Worm (Caenorhabditis elegans) whole organism, L1 larva: Measurements from ENCODE around the gene R07E5.7.
A peak's percentile ranks its signal among the peaks of the same experiment; 100 is the strongest.

ENCODE experiments used
- C04F5.9 ChIP-seq: sonication (generic microtip); optimal IDR thresholded peaks from 2 replicates; lab custom pipeline; 2016; ENCODE audit warnings: missing genetic modification characterization, missing compliant biosample characterization
- C34B4.2 ChIP-seq: sonication (generic microtip); optimal IDR thresholded peaks from 2 replicates; lab custom pipeline; 2017; ENCODE audit warnings: mild to moderate bottlenecking, missing genetic modification characterization, missing compliant biosample characterization
- F16B12.6 ChIP-seq: fragments of 150-350 bp; optimal IDR thresholded peaks from 2 replicates; lab custom pipeline; 2014; ENCODE audit warnings: missing biosample characterization, missing genetic modification characterization
- aha-1 ChIP-seq: fragments of 150-350 bp; optimal IDR thresholded peaks from 2 replicates; lab custom pipeline; 2014; ENCODE audit warnings: missing biosample characterization, missing genetic modification characterization
- alr-1 ChIP-seq: fragments of 200-800 bp; sonication (Bioruptor generic); optimal IDR thresholded peaks from 2 replicates; lab custom pipeline; 2018; ENCODE audit warnings: borderline replicate concordance, mild to moderate bottlenecking, missing genetic modification characterization, missing compliant biosample characterization
- aly-2 ChIP-seq: fragments of 150-350 bp; optimal IDR thresholded peaks from 2 replicates; lab custom pipeline; 2014; ENCODE audit warnings: missing biosample characterization, missing genetic modification characterization
- ama-1 ChIP-seq: fragments of 150-350 bp; optimal IDR thresholded peaks from 2 replicates; lab custom pipeline; 2014
- blmp-1 ChIP-seq: fragments of 150-350 bp; optimal IDR thresholded peaks from 2 replicates; lab custom pipeline; 2014; ENCODE audit warnings: missing biosample characterization, missing genetic modification characterization
- ceh-82 ChIP-seq, 3 experiments: fragments of 150-350 bp in 1 of 3; sonication (generic microtip) in 2 of 3; optimal IDR thresholded peaks; 2 replicates each; lab custom pipeline; 2014 to 2017; ENCODE audit warnings: missing biosample characterization in 3 of 3, missing genetic modification characterization in 3 of 3
- ceh-90 ChIP-seq: sonication (generic microtip); optimal IDR thresholded peaks from 2 replicates; lab custom pipeline; 2016; ENCODE audit warnings: missing genetic modification characterization, missing compliant biosample characterization
- ces-1 ChIP-seq: fragments of 150-350 bp; optimal IDR thresholded peaks from 2 replicates; lab custom pipeline; 2014; ENCODE audit warnings: missing biosample characterization, missing genetic modification reagents, missing genetic modification characterization
- dpl-1 ChIP-seq, 3 experiments: fragments of 150-350 bp in 2 of 3; sonication (generic microtip) in 1 of 3; optimal IDR thresholded peaks; 2 replicates each; lab custom pipeline; 2014 to 2017; ENCODE audit warnings: missing biosample characterization in 3 of 3, missing genetic modification characterization in 3 of 3, missing genetic modification reagents in 3 of 3
- efl-3 ChIP-seq: fragments of 200-800 bp; sonication (Bioruptor generic); optimal IDR thresholded peaks from 2 replicates; lab custom pipeline; 2018; ENCODE audit warnings: mild to moderate bottlenecking, missing genetic modification characterization, missing compliant biosample characterization
- egl-13 ChIP-seq: sonication (generic microtip); optimal IDR thresholded peaks from 2 replicates; lab custom pipeline; 2016; ENCODE audit warnings: missing genotype, missing genetic modification reagents, missing genetic modification characterization, missing compliant biosample characterization
- egl-27 ChIP-seq, 2 experiments: fragments of 150-350 bp in 1 of 2; sonication (generic microtip); optimal IDR thresholded peaks; 3 replicates each; lab custom pipeline; 2017 to 2018; ENCODE audit warnings: missing biosample characterization in 2 of 2, missing genetic modification characterization in 2 of 2, missing genetic modification reagents in 2 of 2
- elt-3 ChIP-seq, 6 experiments: fragments of 150-350 bp in 1 of 6; sonication (generic microtip); optimal IDR thresholded peaks; 2 replicates each; lab custom pipeline; 2017 to 2018; ENCODE audit warnings: missing biosample characterization in 6 of 6, missing genetic modification characterization in 6 of 6, inconsistent platforms in 1 of 6
- ets-5 ChIP-seq: fragments of 200-800 bp; sonication (Bioruptor generic); IDR thresholded peaks from 2 replicates; pipeline ENCODE4 v1.3.6; 2022; ENCODE audit warnings: missing genetic modification characterization, missing compliant biosample characterization
- fkh-10 ChIP-seq: sonication (generic microtip); optimal IDR thresholded peaks from 2 replicates; lab custom pipeline; 2017; ENCODE audit warnings: missing biosample characterization, missing genetic modification reagents, missing genetic modification characterization
- fkh-4 ChIP-seq: sonication (generic microtip); optimal IDR thresholded peaks from 2 replicates; lab custom pipeline; 2016; ENCODE audit warnings: missing compliant biosample characterization, missing genetic modification characterization, borderline replicate concordance
- fkh-8 ChIP-seq: sonication (generic microtip); optimal IDR thresholded peaks from 2 replicates; lab custom pipeline; 2016; ENCODE audit warnings: mild to moderate bottlenecking, missing genetic modification characterization, missing compliant biosample characterization
- fos-1 ChIP-seq: fragments of 150-350 bp; optimal IDR thresholded peaks from 2 replicates; lab custom pipeline; 2014; ENCODE audit warnings: missing biosample characterization, missing genetic modification characterization
- hpl-2 ChIP-seq: fragments of 150-350 bp; optimal IDR thresholded peaks from 2 replicates; lab custom pipeline; 2014; ENCODE audit warnings: missing biosample characterization, missing genetic modification reagents, missing genetic modification characterization
- irx-1 ChIP-seq: sonication (generic microtip); optimal IDR thresholded peaks from 2 replicates; lab custom pipeline; 2016; ENCODE audit warnings: missing genetic modification characterization, missing compliant biosample characterization
- jun-1 ChIP-seq: fragments of 150-350 bp; optimal IDR thresholded peaks from 2 replicates; lab custom pipeline; 2014; ENCODE audit warnings: missing biosample characterization, missing genetic modification reagents, missing genetic modification characterization
- lin-13 ChIP-seq: fragments of 150-350 bp; optimal IDR thresholded peaks from 2 replicates; lab custom pipeline; 2014; ENCODE audit warnings: missing biosample characterization, missing genetic modification reagents, missing genetic modification characterization
- lin-15B ChIP-seq: fragments of 150-350 bp; sonication (generic microtip); optimal IDR thresholded peaks from 3 replicates; lab custom pipeline; 2014; ENCODE audit warnings: missing biosample characterization, missing genetic modification characterization
- lin-39 ChIP-seq: fragments of 150-350 bp; optimal IDR thresholded peaks from 2 replicates; lab custom pipeline; 2014; ENCODE audit warnings: missing biosample characterization, missing genetic modification reagents, missing genetic modification characterization
- lir-3 ChIP-seq: sonication (generic microtip); optimal IDR thresholded peaks from 2 replicates; lab custom pipeline; 2016; ENCODE audit warnings: mild to moderate bottlenecking, missing genetic modification characterization, moderate library complexity, missing compliant biosample characterization; ENCODE audit not compliant: poor library complexity
- lsy-2 ChIP-seq, 2 experiments: fragments of 150-350 bp; optimal IDR thresholded peaks; 2 replicates each; lab custom pipeline; 2014; ENCODE audit warnings: missing biosample characterization in 2 of 2, missing genetic modification characterization in 2 of 2
- mab-9 ChIP-seq: fragments of 200-800 bp; sonication (Bioruptor generic); IDR thresholded peaks from 2 replicates; pipeline ENCODE4 v1.3.6; 2022; ENCODE audit warnings: missing genetic modification reagents, missing genetic modification characterization, missing compliant biosample characterization
- mdl-1 ChIP-seq, 2 experiments: fragments of 150-350 bp; optimal IDR thresholded peaks; 2 replicates each; lab custom pipeline; 2014 to 2017; ENCODE audit warnings: missing biosample characterization in 2 of 2, missing genetic modification characterization in 2 of 2, inconsistent platforms in 1 of 2
- mef-2 ChIP-seq: fragments of 150-350 bp; optimal IDR thresholded peaks from 2 replicates; lab custom pipeline; 2014; ENCODE audit warnings: missing biosample characterization, missing genetic modification characterization
- mep-1 ChIP-seq: fragments of 150-350 bp; optimal IDR thresholded peaks from 2 replicates; lab custom pipeline; 2014; ENCODE audit warnings: missing biosample characterization, missing genetic modification characterization
- nhr-11 ChIP-seq: fragments of 150-350 bp; optimal IDR thresholded peaks from 2 replicates; lab custom pipeline; 2014; ENCODE audit warnings: missing biosample characterization, missing genetic modification characterization
- nhr-19 ChIP-seq: fragments of 200-800 bp; sonication (Bioruptor generic); conservative IDR thresholded peaks from 2 replicates; pipeline ENCODE4 v1.3.6; 2022; ENCODE audit warnings: missing genetic modification characterization, missing compliant biosample characterization
- nhr-237 ChIP-seq: fragments of 150-350 bp; optimal IDR thresholded peaks from 2 replicates; lab custom pipeline; 2014; ENCODE audit warnings: missing biosample characterization, missing genetic modification characterization
- nhr-76 ChIP-seq: sonication (generic microtip); optimal IDR thresholded peaks from 2 replicates; lab custom pipeline; 2017; ENCODE audit warnings: missing biosample characterization, missing genetic modification characterization
- nhr-77 ChIP-seq: fragments of 150-350 bp; optimal IDR thresholded peaks from 2 replicates; lab custom pipeline; 2014; ENCODE audit warnings: missing biosample characterization, missing genetic modification characterization
- nhr-84 ChIP-seq: sonication (generic microtip); optimal IDR thresholded peaks from 2 replicates; lab custom pipeline; 2017; ENCODE audit warnings: missing biosample characterization, missing genetic modification characterization
- nhr-85 ChIP-seq: sonication (generic microtip); peaks from one replicate; lab custom pipeline; 2016; ENCODE audit warnings: missing genetic modification characterization, inconsistent platforms, missing compliant biosample characterization
- nhr-90 ChIP-seq: sonication (generic microtip); optimal IDR thresholded peaks from 2 replicates; lab custom pipeline; 2016; ENCODE audit warnings: mild to moderate bottlenecking, missing genetic modification characterization, missing compliant biosample characterization; ENCODE audit not compliant: poor library complexity
- pag-3 ChIP-seq: sonication (generic microtip); optimal IDR thresholded peaks from 2 replicates; lab custom pipeline; 2017; ENCODE audit warnings: missing genetic modification characterization, mild to moderate bottlenecking, missing compliant biosample characterization, antibody characterized with exemption, borderline replicate concordance; ENCODE audit not compliant: insufficient read depth
- pqm-1 ChIP-seq: sonication (generic microtip); optimal IDR thresholded peaks from 3 replicates; lab custom pipeline; 2017; ENCODE audit warnings: missing biosample characterization, missing genetic modification characterization
- skn-1 ChIP-seq: fragments of 150-350 bp; optimal IDR thresholded peaks from 2 replicates; lab custom pipeline; 2014; ENCODE audit warnings: missing biosample characterization, missing genetic modification characterization
- snpc-4 ChIP-seq: fragments of 150-350 bp; optimal IDR thresholded peaks from 2 replicates; lab custom pipeline; 2014; ENCODE audit warnings: missing biosample characterization, missing genetic modification characterization
- snu-23 ChIP-seq: sonication (generic microtip); optimal IDR thresholded peaks from 2 replicates; lab custom pipeline; 2016; ENCODE audit warnings: missing genetic modification characterization, missing compliant biosample characterization
- sup-37 ChIP-seq: fragments of 200-800 bp; sonication (Bioruptor generic); optimal IDR thresholded peaks from 2 replicates; lab custom pipeline; 2018; ENCODE audit warnings: mild to moderate bottlenecking, missing genetic modification characterization, missing compliant biosample characterization
- tbx-2 ChIP-seq: sonication (generic microtip); optimal IDR thresholded peaks from 2 replicates; lab custom pipeline; 2016; ENCODE audit warnings: missing genetic modification characterization, missing compliant biosample characterization
- unc-86 ChIP-seq: sonication (generic microtip); optimal IDR thresholded peaks from 2 replicates; lab custom pipeline; 2016; ENCODE audit warnings: missing genetic modification characterization, missing compliant biosample characterization
- zag-1 ChIP-seq: fragments of 150-350 bp; optimal IDR thresholded peaks from 2 replicates; lab custom pipeline; 2014; ENCODE audit warnings: missing biosample characterization, missing genetic modification characterization

R07E5.7 gene

ce11 chrIII:4413099-4413498 lies 5.9 kb downstream of the R07E5.7 start, which contains the start of gene mpc-1 (continued):
- no peak for TF ChIP-seq fkh-4
- no peak for TF ChIP-seq dpl-1 (GFP tag; optimal IDR thresholded peaks at IDR 0.05; lab: Kevin White, UChicago)
- no peak for TF ChIP-seq nhr-11

- no peak for TF ChIP-seq efl-3 (GFP tag; lab: Kevin White, UChicago)
- TF ChIP-seq lir-3 (tag; lab: Kevin White, UChicago), result peak; percentile 5
- TF ChIP-seq sup-37 (GFP tag; lab: Kevin White, UChicago), result no peak
- TF ChIP-seq mef-2 (tag; lab: Kevin White, UChicago), result no peak
- no peak for TF ChIP-seq elt-3 (tag; optimal IDR thresholded peaks at IDR 0.05; lab: Kevin White, UChicago)
- TF ChIP-seq snu-23 (GFP tag; lab: Kevin White, UChicago), result peak; percentile 78
- no peak for TF ChIP-seq egl-13 (tag; lab: Kevin White, UChicago)
- no peak for TF ChIP-seq zag-1 (tag; lab: Kevin White, UChicago)
- TF ChIP-seq aly-2 (tag; lab: Kevin White, UChicago), result no peak
- TF ChIP-seq lin-13, result no peak
- TF ChIP-seq jun-1 (tag; lab: Kevin White, UChicago), result no peak
- peak in 1 of 2 experiments; percentile 36 for TF ChIP-seq egl-27 (tag; optimal IDR thresholded peaks at IDR 0.05; lab: Kevin White, UChicago)
- peak; percentile 2 to 35 (median 28) for TF ChIP-seq ceh-82 (tag; optimal IDR thresholded peaks at IDR 0.05; lab: Kevin White, UChicago)
- no peak for TF ChIP-seq ama-1
- no peak for TF ChIP-seq fos-1 (tag; lab: Kevin White, UChicago)
- no peak for TF ChIP-seq nhr-76 (tag; lab: Kevin White, UChicago)
- no peak for TF ChIP-seq nhr-84
- TF ChIP-seq skn-1 (tag; lab: Kevin White, UChicago), result peak; percentile 10
- TF ChIP-seq unc-86, result no peak
- peak; percentile 39 for TF ChIP-seq nhr-90 (tag; lab: Kevin White, UChicago)
- TF ChIP-seq C34B4.2, result no peak
- no peak for TF ChIP-seq pag-3 (tag; lab: Kevin White, UChicago)
- TF ChIP-seq pqm-1 (tag; lab: Kevin White, UChicago), result no peak
- TF ChIP-seq blmp-1 (tag; lab: Kevin White, UChicago), result peak; percentile 19
- no peak for TF ChIP-seq lin-39
- no peak for TF ChIP-seq fkh-10
- no peak for TF ChIP-seq aha-1 (tag; lab: Kevin White, UChicago)
- TF ChIP-seq lin-15B (tag; lab: Kevin White, UChicago), result no peak
- no peak for TF ChIP-seq nhr-77 (tag; lab: Kevin White, UChicago)
- TF ChIP-seq F16B12.6 (tag; lab: Kevin White, UChicago), result peak; percentile 19
- no peak for TF ChIP-seq irx-1 (tag; lab: Kevin White, UChicago)
- TF ChIP-seq ets-5, result no peak
- peak in 1 of 2 experiments; percentile 43 for TF ChIP-seq mdl-1 (tag; optimal IDR thresholded peaks at IDR 0.05; lab: Kevin White, UChicago)
- peak; percentile 48 for TF ChIP-seq nhr-19 (GFP tag; lab: Robert Waterston, UW)
- peak; percentile 42 for TF ChIP-seq tbx-2 (tag; lab: Kevin White, UChicago)
- TF ChIP-seq mep-1 (tag; lab: Kevin White, UChicago), result no peak
- no peak for TF ChIP-seq alr-1 (tag; lab: Kevin White, UChicago)
- no peak for TF ChIP-seq mab-9 (GFP tag; lab: Robert Waterston, UW)
- TF ChIP-seq lsy-2 (tag; optimal IDR thresholded peaks at IDR 0.05; lab: Kevin White, UChicago), result peak; percentile 27 to 52
- peak; percentile 31 for TF ChIP-seq snpc-4 (tag; lab: Kevin White, UChicago)
- TF ChIP-seq ceh-90 (tag; lab: Kevin White, UChicago), result no peak
- TF ChIP-seq fkh-4, result no peak
- TF ChIP-seq nhr-85, result peak; percentile 80
- no peak for TF ChIP-seq C04F5.9
- no peak for TF ChIP-seq nhr-237 (tag; lab: Kevin White, UChicago)
- TF ChIP-seq hpl-2 (GFP tag; lab: Kevin White, UChicago), result no peak
- no peak for TF ChIP-seq fkh-8 (tag; lab: Kevin White, UChicago)
- TF ChIP-seq dpl-1 (GFP tag; optimal IDR thresholded peaks at IDR 0.05; lab: Kevin White, UChicago), result peak; percentile 2 to 41 (median 4)
- TF ChIP-seq ces-1, result no peak
Observed at ce11 chrIII:4412108-4413009, 6.6 kb downstream of the R07E5.7 start.
